Worm (Caenorhabditis elegans) whole organism, L4 larva: ENCODE measurements around the gene T24A6.20.
A peak's percentile ranks its signal among the peaks of the same experiment; 100 is the strongest.

ENCODE experiments used
- D1046.2 ChIP-seq: fragments of 200-800 bp; sonication (Bioruptor generic); IDR thresholded peaks from 2 replicates; pipeline ENCODE4 v1.3.6; 2022; ENCODE audit warnings: missing genetic modification characterization, missing compliant biosample characterization
- F26F4.8 ChIP-seq: fragments of 200-800 bp; sonication (Bioruptor generic); conservative IDR thresholded peaks from 2 replicates; pipeline ENCODE4 v1.3.6; 2022; ENCODE audit warnings: missing genetic modification characterization, missing compliant biosample characterization
- F49E8.2 ChIP-seq: sonication (generic microtip); optimal IDR thresholded peaks from 2 replicates; lab custom pipeline; 2016; ENCODE audit warnings: missing compliant biosample characterization, mild to moderate bottlenecking, missing genetic modification characterization, borderline replicate concordance
- T26A8.4 ChIP-seq: fragments of 200-800 bp; sonication (Bioruptor generic); IDR thresholded peaks from 2 replicates; pipeline ENCODE4 v1.3.6; 2022; ENCODE audit warnings: missing genetic modification characterization, missing compliant biosample characterization
- Y105C5A.15 ChIP-seq: fragments of 200-800 bp; sonication (Bioruptor generic); IDR thresholded peaks from 2 replicates; pipeline ENCODE4 v1.3.6; 2022; ENCODE audit warnings: missing genetic modification characterization, missing compliant biosample characterization
- ceh-20 ChIP-seq: fragments of 200-800 bp; sonication (Bioruptor generic); IDR thresholded peaks from 2 replicates; pipeline ENCODE4 v1.3.6; 2022; ENCODE audit warnings: missing genetic modification reagents, missing genetic modification characterization, missing compliant biosample characterization
- ceh-28 ChIP-seq: fragments of 150-350 bp; optimal IDR thresholded peaks from 2 replicates; lab custom pipeline; 2014; ENCODE audit warnings: missing biosample characterization, missing genetic modification reagents, missing genetic modification characterization
- ceh-44 ChIP-seq: fragments of 200-800 bp; sonication (Bioruptor generic); IDR thresholded peaks from 2 replicates; pipeline ENCODE4 v1.3.6; 2022; ENCODE audit warnings: missing genetic modification reagents, missing genetic modification characterization, missing compliant biosample characterization
- cey-2 ChIP-seq: sonication (generic microtip); optimal IDR thresholded peaks from 3 replicates; lab custom pipeline; 2017; ENCODE audit warnings: missing genetic modification characterization, mild to moderate bottlenecking, missing compliant biosample characterization, antibody characterized with exemption, borderline replicate concordance; ENCODE audit not compliant: insufficient read depth
- daf-12 ChIP-seq: fragments of 150-350 bp; optimal IDR thresholded peaks from 2 replicates; lab custom pipeline; 2014; ENCODE audit warnings: missing biosample characterization, missing genetic modification reagents, missing genetic modification characterization
- daf-16 ChIP-seq, 3 experiments: sonication (generic microtip); optimal IDR thresholded peaks; 2 replicates each; lab custom pipeline; 2016 to 2017; ENCODE audit warnings: missing genetic modification characterization in 3 of 3, missing genetic modification reagents in 3 of 3, mild to moderate bottlenecking in 2 of 3, missing compliant biosample characterization in 2 of 3, missing biosample characterization in 1 of 3, moderate library complexity in 1 of 3
- dmd-6 ChIP-seq: fragments of 200-800 bp; sonication (Bioruptor generic); IDR thresholded peaks from 2 replicates; pipeline ENCODE4 v1.3.6; 2022; ENCODE audit warnings: missing genetic modification reagents, missing genetic modification characterization, missing compliant biosample characterization
- dmd-8 ChIP-seq: fragments of 200-800 bp; sonication (Bioruptor generic); IDR thresholded peaks from 2 replicates; pipeline ENCODE4 v1.3.6; 2022; ENCODE audit warnings: missing genetic modification characterization, missing compliant biosample characterization
- dpl-1 ChIP-seq: fragments of 150-350 bp; optimal IDR thresholded peaks from 2 replicates; lab custom pipeline; 2014; ENCODE audit warnings: missing biosample characterization, missing genetic modification reagents, missing genetic modification characterization
- dve-1 ChIP-seq: sonication (generic microtip); optimal IDR thresholded peaks from 2 replicates; lab custom pipeline; 2017; ENCODE audit warnings: antibody characterized with exemption, mild to moderate bottlenecking, missing genetic modification characterization, missing compliant biosample characterization; ENCODE audit not compliant: insufficient read depth
- egl-27 ChIP-seq: sonication (generic microtip); optimal IDR thresholded peaks from 3 replicates; lab custom pipeline; 2017; ENCODE audit warnings: missing biosample characterization, missing genetic modification reagents, missing genetic modification characterization
- egl-43 ChIP-seq: fragments of 200-800 bp; sonication (Bioruptor generic); IDR thresholded peaks from 2 replicates; pipeline ENCODE4 v1.3.6; 2022; ENCODE audit warnings: missing genetic modification reagents, missing genetic modification characterization, missing compliant biosample characterization
- gei-8 ChIP-seq: fragments of 200-800 bp; sonication (Bioruptor generic); optimal IDR thresholded peaks from 2 replicates; lab custom pipeline; 2018; ENCODE audit warnings: mild to moderate bottlenecking, missing genetic modification characterization, missing compliant biosample characterization
- hif-1 ChIP-seq, 2 experiments: sonication (generic microtip); optimal IDR thresholded peaks; 2 replicates each; lab custom pipeline; 2016 to 2017; ENCODE audit warnings: missing compliant biosample characterization in 2 of 2, missing genetic modification characterization in 2 of 2, missing genetic modification reagents in 2 of 2, missing genotype in 2 of 2, mild to moderate bottlenecking in 1 of 2
- hmg-1.1 ChIP-seq: fragments of 200-800 bp; sonication (Bioruptor generic); IDR thresholded peaks from 2 replicates; pipeline ENCODE4 v1.3.6; 2022; ENCODE audit warnings: missing genetic modification reagents, missing genetic modification characterization, missing compliant biosample characterization
- jun-1 ChIP-seq: fragments of 150-350 bp; optimal IDR thresholded peaks from 2 replicates; lab custom pipeline; 2014; ENCODE audit warnings: missing biosample characterization, missing genetic modification reagents, missing genetic modification characterization
- lim-7 ChIP-seq: fragments of 200-800 bp; sonication (Bioruptor generic); IDR thresholded peaks from 2 replicates; pipeline ENCODE4 v1.3.6; 2022; ENCODE audit warnings: missing genetic modification characterization, missing compliant biosample characterization
- lin-1 ChIP-seq: fragments of 200-800 bp; sonication (Bioruptor generic); IDR thresholded peaks from 2 replicates; pipeline ENCODE4 v1.3.6; 2022; ENCODE audit warnings: missing genetic modification reagents, missing genetic modification characterization, missing compliant biosample characterization
- lin-38 ChIP-seq: fragments of 200-800 bp; sonication (Bioruptor generic); IDR thresholded peaks from 2 replicates; pipeline ENCODE4 v1.3.6; 2022; ENCODE audit warnings: missing genetic modification reagents, missing genetic modification characterization, missing compliant biosample characterization
- lin-39 ChIP-seq: fragments of 150-350 bp; optimal IDR thresholded peaks from 2 replicates; lab custom pipeline; 2014; ENCODE audit warnings: missing biosample characterization, missing genetic modification reagents, missing genetic modification characterization
- lir-3 ChIP-seq: sonication (generic microtip); optimal IDR thresholded peaks from 2 replicates; lab custom pipeline; 2016; ENCODE audit warnings: mild to moderate bottlenecking, missing genetic modification characterization, missing compliant biosample characterization
- lsy-2 ChIP-seq, 2 experiments: fragments of 150-350 bp in 1 of 2; sonication (generic microtip) in 1 of 2; optimal IDR thresholded peaks; 2 replicates each; lab custom pipeline; 2014 to 2017; ENCODE audit warnings: missing biosample characterization in 2 of 2, missing genetic modification characterization in 2 of 2
- madf-5 ChIP-seq, 2 experiments: fragments of 200-800 bp; sonication (Bioruptor generic); IDR thresholded peaks; 2 replicates each; pipeline ENCODE4 v1.3.6; 2022; ENCODE audit warnings: missing compliant biosample characterization in 2 of 2, missing genetic modification characterization in 2 of 2
- mes-2 ChIP-seq: sonication (generic microtip); optimal IDR thresholded peaks from 2 replicates; lab custom pipeline; 2016; ENCODE audit warnings: missing genotype, mild to moderate bottlenecking, missing genetic modification characterization, missing compliant biosample characterization; ENCODE audit not compliant: poor library complexity, severe bottlenecking
- nhr-10 ChIP-seq: fragments of 150-350 bp; optimal IDR thresholded peaks from 2 replicates; lab custom pipeline; 2014; ENCODE audit warnings: missing biosample characterization, missing genetic modification characterization
- nhr-111 ChIP-seq: fragments of 200-800 bp; sonication (Bioruptor generic); optimal IDR thresholded peaks from 2 replicates; lab custom pipeline; 2018; ENCODE audit warnings: mild to moderate bottlenecking, missing genetic modification characterization, missing compliant biosample characterization
- nhr-25 ChIP-seq: sonication (generic microtip); optimal IDR thresholded peaks from 2 replicates; lab custom pipeline; 2017; ENCODE audit warnings: missing genetic modification characterization, mild to moderate bottlenecking, missing compliant biosample characterization, antibody characterized with exemption, moderate library complexity, borderline replicate concordance; ENCODE audit not compliant: insufficient read depth
- nhr-41 ChIP-seq: fragments of 200-800 bp; sonication (Bioruptor generic); IDR thresholded peaks from 2 replicates; pipeline ENCODE4 v1.3.6; 2022; ENCODE audit warnings: missing genetic modification reagents, missing genetic modification characterization, missing compliant biosample characterization
- nhr-42 ChIP-seq: fragments of 200-800 bp; sonication (Bioruptor generic); IDR thresholded peaks from 2 replicates; pipeline ENCODE4 v1.3.6; 2022; ENCODE audit warnings: missing genetic modification characterization, missing compliant biosample characterization
- nhr-48 ChIP-seq: sonication (generic microtip); optimal IDR thresholded peaks from 2 replicates; lab custom pipeline; 2016; ENCODE audit warnings: mild to moderate bottlenecking, missing genetic modification characterization, missing compliant biosample characterization
- nhr-6 ChIP-seq: fragments of 150-350 bp; optimal IDR thresholded peaks from 2 replicates; lab custom pipeline; 2014; ENCODE audit warnings: missing biosample characterization, missing genetic modification characterization
- nhr-77 ChIP-seq: fragments of 150-350 bp; optimal IDR thresholded peaks from 2 replicates; lab custom pipeline; 2014; ENCODE audit warnings: missing biosample characterization, missing genetic modification characterization
- pha-4 ChIP-seq, 2 experiments: fragments of 150-350 bp in 1 of 2; fragments of 200-800 bp in 1 of 2; sonication (Bioruptor generic) in 1 of 2; IDR thresholded peaks in 1 of 2; optimal IDR thresholded peaks in 1 of 2; 2 replicates each; pipeline versions ENCODE4 v1.3.6 to Lab custom; 2014 to 2022; ENCODE audit warnings: missing genetic modification characterization in 2 of 2, missing genetic modification reagents in 2 of 2, missing biosample characterization in 1 of 2, missing compliant biosample characterization in 1 of 2
- pqm-1 ChIP-seq: sonication (generic microtip); optimal IDR thresholded peaks from 2 replicates; lab custom pipeline; 2017; ENCODE audit warnings: missing biosample characterization, missing genetic modification characterization
- saeg-2 ChIP-seq: fragments of 200-800 bp; sonication (Bioruptor generic); IDR thresholded peaks from 2 replicates; pipeline ENCODE4 v1.3.6; 2022; ENCODE audit warnings: missing genetic modification reagents, missing genetic modification characterization, missing compliant biosample characterization
- skn-1 ChIP-seq: fragments of 150-350 bp; optimal IDR thresholded peaks from 2 replicates; lab custom pipeline; 2014; ENCODE audit warnings: missing biosample characterization, missing genetic modification characterization
- snpc-1.2 ChIP-seq: fragments of 200-800 bp; sonication (Bioruptor generic); IDR thresholded peaks from 2 replicates; pipeline ENCODE4 v1.3.6; 2022; ENCODE audit warnings: missing genetic modification reagents, missing genetic modification characterization, missing compliant biosample characterization
- tra-1 ChIP-seq: fragments of 200-800 bp; sonication (Bioruptor generic); IDR thresholded peaks from 2 replicates; pipeline ENCODE4 v1.3.6; 2022; ENCODE audit warnings: missing genetic modification reagents, missing genetic modification characterization, missing compliant biosample characterization
- zfp-3 ChIP-seq: fragments of 200-800 bp; sonication (Bioruptor generic); conservative IDR thresholded peaks from 2 replicates; pipeline ENCODE4 v1.3.6; 2022; ENCODE audit warnings: missing genetic modification reagents, missing genetic modification characterization, missing compliant biosample characterization
- zip-2 ChIP-seq: fragments of 150-350 bp; optimal IDR thresholded peaks from 2 replicates; lab custom pipeline; 2014; ENCODE audit warnings: missing biosample characterization, missing genetic modification characterization
- ztf-7 ChIP-seq: fragments of 150-350 bp; optimal IDR thresholded peaks from 2 replicates; lab custom pipeline; 2014; ENCODE audit warnings: missing biosample characterization, missing genetic modification characterization

Gene T24A6.20

ce11 chrV:3587633-3588032 is 34.7 kb downstream of the T24A6.20 start (continued):
- no peak for TF ChIP-seq nhr-25 (tag; lab: Kevin White, UChicago)
- no peak for TF ChIP-seq zip-2 (tag; lab: Kevin White, UChicago)
- no peak for TF ChIP-seq jun-1 (tag; lab: Kevin White, UChicago)
- no peak for TF ChIP-seq egl-27 (tag; lab: Kevin White, UChicago)
- no peak for TF ChIP-seq nhr-10 (tag; lab: Kevin White, UChicago)
- 0 out of 2 replicates have a peak, but pooled peaks have one; percentile 22 for TF ChIP-seq pha-4 (GFP tag; IDR thresholded peaks at IDR 0.05; lab: Robert Waterston, UW)
- TF ChIP-seq pha-4 (tag; optimal IDR thresholded peaks at IDR 0.05; lab: Kevin White, UChicago): no peak
- TF ChIP-seq pqm-1 (tag; lab: Kevin White, UChicago): no peak
- no peak for TF ChIP-seq snpc-1.2 (GFP tag; lab: Robert Waterston, UW)
- no peak for TF ChIP-seq D1046.2 (GFP tag; lab: Robert Waterston, UW)
- no peak for TF ChIP-seq nhr-6 (tag; lab: Kevin White, UChicago)
- TF ChIP-seq Y105C5A.15 (GFP tag; lab: Robert Waterston, UW): no peak
- TF ChIP-seq mes-2 (tag; lab: Kevin White, UChicago): peak; percentile 75
- TF ChIP-seq lin-39 (tag; lab: Kevin White, UChicago): no peak
- no peak for TF ChIP-seq ceh-20 (GFP tag; lab: Robert Waterston, UW)
- peak in 1 of 2 experiments; percentile 39 for TF ChIP-seq hif-1 (tag; optimal IDR thresholded peaks at IDR 0.05; lab: Kevin White, UChicago)
- TF ChIP-seq dpl-1 (GFP tag; lab: Kevin White, UChicago): peak; percentile 27
- TF ChIP-seq gei-8: no peak
- no peak for TF ChIP-seq dmd-8 (GFP tag; lab: Robert Waterston, UW)
- no peak for TF ChIP-seq nhr-77 (tag; lab: Kevin White, UChicago)
- no peak for TF ChIP-seq daf-16 (GFP tag; optimal IDR thresholded peaks at IDR 0.05; lab: Kevin White, UChicago)
- TF ChIP-seq daf-16 (tag; optimal IDR thresholded peaks at IDR 0.05; lab: Kevin White, UChicago): no peak
- no peak for TF ChIP-seq F49E8.2 (tag; lab: Kevin White, UChicago)
- peak; percentile 55 for TF ChIP-seq lin-38
- no peak for TF ChIP-seq zfp-3 (GFP tag; lab: Robert Waterston, UW)
- no peak for TF ChIP-seq egl-43 (GFP tag; lab: Robert Waterston, UW)
- TF ChIP-seq daf-12: no peak
- TF ChIP-seq cey-2 (tag; lab: Kevin White, UChicago): no peak
- 0 out of 2 replicates have a peak, but pooled peaks have one; percentile 15 for TF ChIP-seq hmg-1.1 (GFP tag; lab: Robert Waterston, UW)
- TF ChIP-seq ceh-28 (tag; lab: Kevin White, UChicago): no peak
- TF ChIP-seq lsy-2 (tag; optimal IDR thresholded peaks at IDR 0.05; lab: Kevin White, UChicago): peak in 1 of 2 experiments; percentile 29

ce11 chrV:3588223-3588622 is 35.3 kb downstream of the T24A6.20 start:
- TF ChIP-seq nhr-111 (no peak), ztf-7 (no peak), saeg-2 (no peak), dmd-6 (peak; percentile 24), lsy-2 (tag; optimal IDR thresholded peaks at IDR 0.05; lab: Kevin White, UChicago) (peak in 1 of 2 experiments; percentile 22), skn-1 (no peak), nhr-48 (tag; lab: Kevin White, UChicago) (no peak), madf-5 (GFP tag; IDR thresholded peaks at IDR 0.05; lab: Robert Waterston, UW) (peak in 1 of 2 experiments; percentile 63; a peak in 1 of 4 replicates), jun-1 (tag; lab: Kevin White, UChicago) (no peak), dve-1 (tag; lab: Kevin White, UChicago) (no peak), pha-4 (GFP tag; IDR thresholded peaks at IDR 0.05; lab: Robert Waterston, UW) (no peak), pha-4 (tag; optimal IDR thresholded peaks at IDR 0.05; lab: Kevin White, UChicago) (no peak), daf-16 (GFP tag; optimal IDR thresholded peaks at IDR 0.05; lab: Kevin White, UChicago) (peak in 1 of 2 experiments; percentile 17), daf-16 (tag; optimal IDR thresholded peaks at IDR 0.05; lab: Kevin White, UChicago) (peak; percentile 45), lir-3 (tag; lab: Kevin White, UChicago) (peak; percentile 6), D1046.2 (GFP tag; lab: Robert Waterston, UW) (0 out of 2 replicates have a peak, but pooled peaks have one; percentile 42), tra-1 (GFP tag; lab: Robert Waterston, UW) (peak; percentile 55; the same call in 1 of the 2 replicates), T26A8.4 (GFP tag; lab: Robert Waterston, UW) (peak; percentile 63), ceh-44 (0 out of 2 replicates have a peak, but pooled peaks have one; percentile 7), mes-2 (tag; lab: Kevin White, UChicago) (peak; percentile 35), lin-38 (peak; percentile 64), F26F4.8 (GFP tag; lab: Robert Waterston, UW) (peak; percentile 48; the same call in 1 of the 2 replicates), nhr-42 (GFP tag; lab: Robert Waterston, UW) (0 out of 2 replicates have a peak, but pooled peaks have one; percentile 24), lim-7 (GFP tag; lab: Robert Waterston, UW) (peak; percentile 75), nhr-41 (no peak), lin-1 (peak; percentile 51)
